Worm (Caenorhabditis elegans) whole organism, young adult: Measurements from ENCODE around the gene srh-42.

Experiments
- ama-1 ChIP-seq, 3 experiments: fragments of 150-350 bp in 1 of 3; sonication (generic microtip) in 2 of 3; optimal IDR thresholded peaks; 2 replicates each; lab custom pipeline; 2014 to 2018; ENCODE audit warnings: missing biosample characterization in 2 of 3, missing genetic modification characterization in 2 of 3, missing genetic modification reagents in 2 of 3
- bed-1 ChIP-seq: fragments of 200-800 bp; sonication (Bioruptor generic); IDR thresholded peaks from 2 replicates; pipeline ENCODE4 v1.3.6; 2022; ENCODE audit warnings: missing genetic modification reagents, missing genetic modification characterization, missing compliant biosample characterization
- him-1 ChIP-seq: sonication (generic microtip); optimal IDR thresholded peaks from 2 replicates; lab custom pipeline; 2016; ENCODE audit warnings: missing genotype, missing genetic modification reagents, missing genetic modification characterization, missing compliant biosample characterization
- hmg-20 ChIP-seq: fragments of 200-800 bp; sonication (Bioruptor generic); IDR thresholded peaks from 2 replicates; pipeline ENCODE4 v1.3.6; 2022; ENCODE audit warnings: missing genetic modification reagents, missing genetic modification characterization, missing compliant biosample characterization
- let-526 ChIP-seq: fragments of 200-800 bp; sonication (Bioruptor generic); IDR thresholded peaks from 2 replicates; pipeline ENCODE4 v1.3.6; 2022; ENCODE audit warnings: missing genetic modification reagents, missing genetic modification characterization, missing compliant biosample characterization
- nhr-90 ChIP-seq: sonication (generic microtip); optimal IDR thresholded peaks from 2 replicates; lab custom pipeline; 2016; ENCODE audit warnings: missing genotype, mild to moderate bottlenecking, missing genetic modification characterization, missing compliant biosample characterization
- pbrm-1 ChIP-seq: fragments of 200-800 bp; sonication (Bioruptor generic); IDR thresholded peaks from 2 replicates; pipeline ENCODE4 v1.3.6; 2022; ENCODE audit warnings: missing genetic modification reagents, missing genetic modification characterization, missing compliant biosample characterization
- rcor-1 ChIP-seq: fragments of 200-800 bp; sonication (Bioruptor generic); IDR thresholded peaks from 2 replicates; pipeline ENCODE4 v1.3.6; 2022; ENCODE audit warnings: missing genetic modification reagents, missing genetic modification characterization, missing compliant biosample characterization
- repo-1 ChIP-seq: sonication (generic microtip); optimal IDR thresholded peaks from 2 replicates; lab custom pipeline; 2017; ENCODE audit warnings: mild to moderate bottlenecking, missing genetic modification characterization, missing compliant biosample characterization
- sea-2 ChIP-seq: fragments of 200-800 bp; sonication (Bioruptor generic); IDR thresholded peaks from 2 replicates; pipeline ENCODE4 v1.3.6; 2022; ENCODE audit warnings: missing genetic modification characterization, missing compliant biosample characterization
- unc-130 ChIP-seq: sonication (generic microtip); optimal IDR thresholded peaks from 2 replicates; lab custom pipeline; 2016; ENCODE audit warnings: missing genetic modification reagents, missing genetic modification characterization, missing compliant biosample characterization

ce11 chrII:14247748-14248502, 40.9 kb downstream of the srh-42 start:
- TF ChIP-seq hmg-20 (GFP tag; lab: Robert Waterston, UW) (no peak), him-1 (no peak), nhr-90 (tag; lab: Kevin White, UChicago) (no peak), ama-1 (optimal IDR thresholded peaks at IDR 0.05; lab: Kevin White, UChicago) (no peak), ama-1 (GFP tag; optimal IDR thresholded peaks at IDR 0.05; lab: Kevin White, UChicago) (no peak), let-526 (GFP tag; lab: Robert Waterston, UW) (no peak), sea-2 (GFP tag; lab: Robert Waterston, UW) (no peak), unc-130 (GFP tag; lab: Kevin White, UChicago) (no peak), repo-1 (no peak), rcor-1 (0 out of 2 replicates have a peak, but pooled peaks have one; percentile 42), pbrm-1 (GFP tag; lab: Robert Waterston, UW) (no peak), bed-1 (GFP tag; lab: Robert Waterston, UW) (no peak)
